Fruit fly (Drosophila melanogaster): ENCODE measurements around the gene toc.

toc gene

DNA sequence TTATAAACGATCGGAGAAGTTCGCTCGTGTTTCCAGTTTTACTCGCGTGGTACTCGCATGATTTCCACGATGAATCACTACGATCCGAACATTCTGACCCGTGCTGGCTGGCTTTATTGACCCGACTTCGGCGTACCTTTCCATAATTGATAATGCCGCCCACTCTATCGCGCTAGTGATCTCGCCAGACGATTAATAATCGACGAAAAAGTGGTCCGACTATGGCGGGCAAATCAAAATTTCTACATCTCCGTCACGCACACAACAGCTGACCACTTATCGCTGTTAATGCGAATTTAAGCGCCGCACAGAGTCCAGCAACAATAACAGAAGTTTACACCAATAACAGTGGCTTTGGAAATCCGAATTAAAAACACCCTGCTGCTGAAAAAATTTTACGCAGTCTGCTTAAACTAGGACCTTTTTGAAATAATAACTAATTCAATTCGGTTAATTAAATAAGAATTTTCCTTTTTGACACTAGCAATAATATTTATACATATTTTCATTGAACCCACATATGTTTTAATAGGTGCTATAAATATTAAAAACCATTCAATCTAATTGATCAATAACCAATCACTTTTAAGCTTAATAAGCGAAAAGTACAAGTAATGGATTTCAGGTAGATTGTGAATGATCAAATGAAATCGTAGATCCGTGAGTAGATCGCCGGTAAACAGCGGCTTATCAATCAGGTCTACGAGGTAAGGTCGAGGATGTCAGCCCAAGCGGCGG, 88.7 kb downstream of the toc start (continued):
- TF ChIP-seq Rx (GFP tag; IDR thresholded peaks at IDR 0.05) = no peak
- TF ChIP-seq CG2199 (GFP tag; IDR thresholded peaks at IDR 0.05) = no peak
- TF ChIP-seq CG8944 (GFP tag; optimal IDR thresholded peaks at IDR 0.05) = no peak
- no peak for TF ChIP-seq psq (GFP tag; optimal IDR thresholded peaks at IDR 0.05)
- TF ChIP-seq CG3726 (GFP tag; IDR thresholded peaks at IDR 0.05) = no peak
- no peak for TF ChIP-seq tx (GFP tag; optimal IDR thresholded peaks at IDR 0.05)
- no peak for TF ChIP-seq CG18764 (GFP tag; optimal IDR thresholded peaks at IDR 0.05)
- no peak for TF ChIP-seq chn (GFP tag; optimal IDR thresholded peaks at IDR 0.05)
- no peak for TF ChIP-seq sc (optimal IDR thresholded peaks at IDR 0.05)
- TF ChIP-seq sc (GFP tag; optimal IDR thresholded peaks at IDR 0.05) = peak; percentile 22
- TF ChIP-seq CG31388 (GFP tag; optimal IDR thresholded peaks at IDR 0.05) = no peak
- no peak for TF ChIP-seq CG13894 (tag; optimal IDR thresholded peaks at IDR 0.05)
- no peak for TF ChIP-seq CG10147 (GFP tag; optimal IDR thresholded peaks at IDR 0.05)
- no peak for TF ChIP-seq kni (GFP tag; optimal IDR thresholded peaks at IDR 0.05)
- TF ChIP-seq CG8388 (GFP tag; optimal IDR thresholded peaks at IDR 0.05) = no peak
- TF ChIP-seq ATbp (GFP tag; optimal IDR thresholded peaks at IDR 0.05) = no peak
- TF ChIP-seq pho (GFP tag; optimal IDR thresholded peaks at IDR 0.05) = peak; percentile 31
- peak; percentile 62 for TF ChIP-seq CG18599 (GFP tag; optimal IDR thresholded peaks at IDR 0.05)
- peak; percentile 55; the same call in 1 of the 2 replicates for TF ChIP-seq CG9932 (GFP tag; IDR thresholded peaks at IDR 0.05)
- no peak for TF ChIP-seq CG5953 (GFP tag; IDR thresholded peaks at IDR 0.05)
- TF ChIP-seq Kr (GFP tag; optimal IDR thresholded peaks at IDR 0.05) = no peak
- peak; percentile 13 for TF ChIP-seq CG1647 (GFP tag; optimal IDR thresholded peaks at IDR 0.05)
- TF ChIP-seq CG34376 (GFP tag; optimal IDR thresholded peaks at IDR 0.05) = peak; percentile 63
- TF ChIP-seq onecut (GFP tag; IDR thresholded peaks at IDR 0.05) = no peak
- TF ChIP-seq chinmo (GFP tag; IDR thresholded peaks at IDR 0.05; ENCODE audit: partially characterized antibody) = 0 out of 4 replicates have a peak, but pooled peaks have one; percentile 31
- TF ChIP-seq CG32767 (GFP tag; IDR thresholded peaks at IDR 0.05) = no peak
- TF ChIP-seq NC2β (GFP tag; optimal IDR thresholded peaks at IDR 0.05) = no peak
- TF ChIP-seq CG3407 (GFP tag; optimal IDR thresholded peaks at IDR 0.05) = no peak
- no peak for TF ChIP-seq disco-r (GFP tag; optimal IDR thresholded peaks at IDR 0.05)
- peak; percentile 11 for TF ChIP-seq Bdp1 (GFP tag; optimal IDR thresholded peaks at IDR 0.05)
- TF ChIP-seq CG6683 (GFP tag; optimal IDR thresholded peaks at IDR 0.05) = no peak
- no peak for TF ChIP-seq Nf-YB (GFP tag; optimal IDR thresholded peaks at IDR 0.05)
- TF ChIP-seq HHEX (GFP tag; optimal IDR thresholded peaks at IDR 0.05) = peak; percentile 3
- TF ChIP-seq Doc3 (GFP tag; IDR thresholded peaks at IDR 0.05; ENCODE audit: partially characterized antibody) = no peak
- peak; percentile 24; the same call in 1 of the 3 replicates for TF ChIP-seq CG34224 (GFP tag; IDR thresholded peaks at IDR 0.05; ENCODE audit: partially characterized antibody)
- TF ChIP-seq Hr39 (optimal IDR thresholded peaks at IDR 0.05) = no peak
- TF ChIP-seq CG8290 (GFP tag; optimal IDR thresholded peaks at IDR 0.05) = no peak
- no peak for TF ChIP-seq CG8290 (tag; optimal IDR thresholded peaks at IDR 0.05)
- no peak for TF ChIP-seq dm (GFP tag; optimal IDR thresholded peaks at IDR 0.05)
- peak; percentile 41 for TF ChIP-seq CG9727 (GFP tag; optimal IDR thresholded peaks at IDR 0.05)
- no peak for TF ChIP-seq lov (optimal IDR thresholded peaks at IDR 0.05)
- no peak for TF ChIP-seq lov (GFP tag; IDR thresholded peaks at IDR 0.05)
- no peak for TF ChIP-seq CG31224 (GFP tag; IDR thresholded peaks at IDR 0.05)
- TF ChIP-seq CG17359 (tag; optimal IDR thresholded peaks at IDR 0.05) = no peak
- TF ChIP-seq Hey (tag; optimal IDR thresholded peaks at IDR 0.05) = no peak
- peak; percentile 18 for TF ChIP-seq gem (tag; optimal IDR thresholded peaks at IDR 0.05)
- no peak for TF ChIP-seq da (GFP tag; optimal IDR thresholded peaks at IDR 0.05)
- TF ChIP-seq Gsc (GFP tag; IDR thresholded peaks at IDR 0.05) = no peak
- TF ChIP-seq CG31365 (tag; optimal IDR thresholded peaks at IDR 0.05) = no peak
- peak; percentile 56 for TF ChIP-seq D19B (GFP tag; optimal IDR thresholded peaks at IDR 0.05)
- no peak for TF ChIP-seq ftz-f1 (GFP tag; optimal IDR thresholded peaks at IDR 0.05)
